Fruit fly (Drosophila melanogaster) whole organism, embryonic: ENCODE measurements around the gene dysf.

Experiments
- Ada2b ChIP-seq: fragments of 200-800 bp; sonication (Bioruptor generic); IDR thresholded peaks from 2 replicates; pipeline ENCODE4 v1.3.6; 2022; ENCODE audit warnings: missing biosample characterization, missing genetic modification characterization
- B-H1 ChIP-seq: fragments of 200-800 bp; sonication (Bioruptor generic); IDR thresholded peaks from 3 replicates; pipeline ENCODE4 v1.3.6; 2022; ENCODE audit warnings: missing biosample characterization, missing genetic modification characterization
- CG10431 ChIP-seq: fragments of 200-800 bp; sonication (Bioruptor generic); optimal IDR thresholded peaks from 3 replicates; lab custom pipeline; 2018; ENCODE audit warnings: missing biosample characterization, mild to moderate bottlenecking, missing genetic modification characterization
- CG11456 ChIP-seq: fragments of 200-800 bp; sonication (Bioruptor generic); IDR thresholded peaks from 3 replicates; pipeline ENCODE4 v1.3.6; 2022; ENCODE audit warnings: missing biosample characterization, missing genetic modification characterization
- CG12071 ChIP-seq: fragments of 200-800 bp; sonication (Bioruptor generic); optimal IDR thresholded peaks from 3 replicates; lab custom pipeline; 2018; ENCODE audit warnings: missing biosample characterization, mild to moderate bottlenecking, missing genetic modification characterization
- CG12942 ChIP-seq: fragments of 200-800 bp; sonication (Bioruptor generic); optimal IDR thresholded peaks from 3 replicates; lab custom pipeline; 2016; ENCODE audit warnings: missing biosample characterization, missing genetic modification characterization
- CG13123 ChIP-seq: fragments of 200-800 bp; sonication (Bioruptor generic); optimal IDR thresholded peaks from 2 replicates; lab custom pipeline; 2016; ENCODE audit warnings: missing biosample characterization, missing genetic modification characterization
- CG15011 ChIP-seq: fragments of 200-800 bp; sonication (Bioruptor generic); optimal IDR thresholded peaks from 3 replicates; lab custom pipeline; 2018; ENCODE audit warnings: missing biosample characterization, mild to moderate bottlenecking, missing genetic modification characterization
- CG15269 ChIP-seq: fragments of 200-800 bp; sonication (Bioruptor generic); optimal IDR thresholded peaks from 2 replicates; lab custom pipeline; 2018; ENCODE audit warnings: missing biosample characterization, mild to moderate bottlenecking, missing genetic modification characterization, moderate library complexity
- CG15601 ChIP-seq: fragments of 200-800 bp; sonication (Bioruptor generic); optimal IDR thresholded peaks from 3 replicates; lab custom pipeline; 2019; ENCODE audit warnings: missing biosample characterization, mild to moderate bottlenecking, missing genetic modification characterization, moderate library complexity
- CG18619 ChIP-seq: fragments of 200-800 bp; sonication (Bioruptor generic); optimal IDR thresholded peaks from 3 replicates; lab custom pipeline; 2017; ENCODE audit warnings: missing biosample characterization, mild to moderate bottlenecking, missing genetic modification characterization
- CG2199 ChIP-seq: fragments of 200-800 bp; sonication (Bioruptor generic); IDR thresholded peaks from 3 replicates; pipeline ENCODE4 v1.3.6; 2022; ENCODE audit warnings: missing biosample characterization, missing genetic modification characterization
- CG2889 ChIP-seq: fragments of 200-800 bp; sonication (Bioruptor generic); IDR thresholded peaks from 3 replicates; pipeline ENCODE4 v1.3.6; 2022; ENCODE audit warnings: missing biosample characterization, missing genetic modification characterization
- CG3407 ChIP-seq: fragments of 200-800 bp; sonication (Bioruptor generic); optimal IDR thresholded peaks from 2 replicates; lab custom pipeline; 2018; ENCODE audit warnings: missing biosample characterization, mild to moderate bottlenecking, missing genetic modification characterization
- CG34224 ChIP-seq: fragments of 200-800 bp; sonication (Bioruptor generic); IDR thresholded peaks from 3 replicates; pipeline ENCODE4 v1.3.6; 2022; ENCODE audit warnings: missing biosample characterization, missing genetic modification characterization; ENCODE audit not compliant: partially characterized antibody
- CG34376 ChIP-seq: fragments of 200-800 bp; sonication (Bioruptor generic); optimal IDR thresholded peaks from 2 replicates; lab custom pipeline; 2018; ENCODE audit warnings: missing biosample characterization, mild to moderate bottlenecking, missing genetic modification characterization
- CG43689 ChIP-seq: fragments of 200-800 bp; sonication (Bioruptor generic); IDR thresholded peaks from 2 replicates; pipeline ENCODE4 v1.3.6; 2022; ENCODE audit warnings: missing biosample characterization, missing genetic modification characterization
- CG4820 ChIP-seq: fragments of 200-800 bp; sonication (Bioruptor generic); optimal IDR thresholded peaks from 3 replicates; lab custom pipeline; 2016; ENCODE audit warnings: missing biosample characterization, missing genetic modification characterization
- CG6254 ChIP-seq: fragments of 200-800 bp; sonication (Bioruptor generic); optimal IDR thresholded peaks from 3 replicates; lab custom pipeline; 2017; ENCODE audit warnings: mild to moderate bottlenecking, missing biosample characterization, missing genetic modification reagents, missing genetic modification characterization
- CG6654 ChIP-seq: fragments of 200-800 bp; sonication (Bioruptor generic); optimal IDR thresholded peaks from 2 replicates; lab custom pipeline; 2017; ENCODE audit warnings: missing biosample characterization, mild to moderate bottlenecking, missing genetic modification characterization
- CG7963 ChIP-seq: fragments of 200-800 bp; sonication (Bioruptor generic); IDR thresholded peaks from 3 replicates; pipeline ENCODE4 v1.3.6; 2022; ENCODE audit warnings: missing biosample characterization, missing genetic modification characterization; ENCODE audit not compliant: partially characterized antibody
- CG8089 ChIP-seq: fragments of 200-800 bp; sonication (Bioruptor generic); optimal IDR thresholded peaks from 3 replicates; lab custom pipeline; 2016; ENCODE audit warnings: missing biosample characterization, missing genetic modification characterization
- CG8765 ChIP-seq: fragments of 200-800 bp; sonication (Bioruptor generic); IDR thresholded peaks from 2 replicates; pipeline ENCODE4 v1.3.6; 2022; ENCODE audit warnings: missing biosample characterization, missing genetic modification characterization
- CG8924 ChIP-seq: fragments of 200-800 bp; optimal IDR thresholded peaks from 3 replicates; lab custom pipeline; 2019; ENCODE audit warnings: missing biosample characterization, mild to moderate bottlenecking, missing genetic modification characterization, moderate library complexity
- CG8944 ChIP-seq: fragments of 200-800 bp; sonication (Bioruptor generic); optimal IDR thresholded peaks from 3 replicates; lab custom pipeline; 2016; ENCODE audit warnings: missing biosample characterization, missing genetic modification characterization
- CG9215 ChIP-seq: fragments of 200-800 bp; sonication (Bioruptor generic); IDR thresholded peaks from 2 replicates; pipeline ENCODE4 v1.3.6; 2022; ENCODE audit warnings: missing biosample characterization, missing genetic modification characterization
- CG9609 ChIP-seq: fragments of 200-800 bp; sonication (Bioruptor generic); optimal IDR thresholded peaks from 3 replicates; lab custom pipeline; 2016; ENCODE audit warnings: missing biosample characterization, missing genetic modification characterization
- Hmx ChIP-seq: fragments of 200-800 bp; sonication (Bioruptor generic); optimal IDR thresholded peaks from 2 replicates; lab custom pipeline; 2016; ENCODE audit warnings: missing biosample characterization, missing genetic modification characterization
- MBD-R2 ChIP-seq: fragments of 200-800 bp; sonication (Bioruptor generic); IDR thresholded peaks from 2 replicates; pipeline ENCODE4 v1.3.6; 2022; ENCODE audit warnings: missing biosample characterization, missing genetic modification characterization
- Max ChIP-seq: fragments of 200-800 bp; sonication (Bioruptor generic); optimal IDR thresholded peaks from 2 replicates; lab custom pipeline; 2016; ENCODE audit warnings: missing biosample characterization, mild to moderate bottlenecking, missing genetic modification characterization
- Rfx ChIP-seq: fragments of 200-800 bp; sonication (Bioruptor generic); IDR thresholded peaks from 2 replicates; pipeline ENCODE4 v1.3.6; 2022; ENCODE audit warnings: missing biosample characterization, missing genetic modification characterization
- Sry-δ ChIP-seq: fragments of 200-800 bp; sonication (Bioruptor generic); optimal IDR thresholded peaks from 2 replicates; lab custom pipeline; 2016; ENCODE audit warnings: missing biosample characterization, missing genetic modification characterization
- Tbp ChIP-seq: fragments of >200 bp; optimal IDR thresholded peaks from 2 replicates; lab custom pipeline; 2018; ENCODE audit warnings: missing biosample characterization, missing genetic modification characterization
- az2 ChIP-seq: fragments of 200-800 bp; sonication (Bioruptor generic); optimal IDR thresholded peaks from 3 replicates; lab custom pipeline; 2016; ENCODE audit warnings: missing biosample characterization, missing genetic modification characterization
- bigmax ChIP-seq: fragments of 200-800 bp; sonication (Bioruptor generic); optimal IDR thresholded peaks from 2 replicates; lab custom pipeline; 2018; ENCODE audit warnings: missing biosample characterization, mild to moderate bottlenecking, missing genetic modification characterization
- chm ChIP-seq: fragments of 200-800 bp; sonication (Bioruptor generic); IDR thresholded peaks from 2 replicates; pipeline ENCODE4 v1.3.6; 2022; ENCODE audit warnings: missing biosample characterization, missing genetic modification characterization
- crc ChIP-seq: fragments of 200-800 bp; sonication (Bioruptor generic); optimal IDR thresholded peaks from 2 replicates; lab custom pipeline; 2016; ENCODE audit warnings: missing biosample characterization, missing genetic modification characterization
- grn ChIP-seq: fragments of 200-800 bp; sonication (Bioruptor generic); optimal IDR thresholded peaks from 3 replicates; lab custom pipeline; 2017; ENCODE audit warnings: missing biosample characterization, missing genetic modification characterization
- gt ChIP-seq: fragments of 200-800 bp; sonication (Bioruptor generic); IDR thresholded peaks from 2 replicates; pipeline ENCODE4 v1.3.6; 2022; ENCODE audit warnings: missing biosample characterization, missing genetic modification characterization
- hkb ChIP-seq, 2 experiments: fragments of 200-800 bp in 1 of 2; fragments of >200 bp in 1 of 2; sonication (Bioruptor generic) in 1 of 2; IDR thresholded peaks in 1 of 2; optimal IDR thresholded peaks in 1 of 2; 2 replicates each; pipeline versions ENCODE4 v1.3.6 to Lab custom; 2017 to 2022; ENCODE audit warnings: missing biosample characterization in 1 of 2, missing genetic modification characterization in 1 of 2
- insv ChIP-seq, 2 experiments: fragments of 200-800 bp; sonication (Bioruptor generic); optimal IDR thresholded peaks; 3 replicates each; lab custom pipeline; 2016 to 2018; ENCODE audit warnings: missing biosample characterization in 2 of 2, missing genetic modification characterization in 2 of 2
- kay ChIP-seq: fragments of 200-800 bp; sonication (Bioruptor generic); optimal IDR thresholded peaks from 2 replicates; lab custom pipeline; 2016; ENCODE audit warnings: missing biosample characterization, missing genetic modification characterization
- ken ChIP-seq: fragments of 200-800 bp; sonication (Bioruptor generic); IDR thresholded peaks from 3 replicates; pipeline ENCODE4 v1.3.6; 2022; ENCODE audit warnings: missing biosample characterization, missing genetic modification characterization
- klu ChIP-seq: fragments of 200-800 bp; sonication (Bioruptor generic); IDR thresholded peaks from 2 replicates; pipeline ENCODE4 v1.3.6; 2022; ENCODE audit warnings: missing biosample characterization, missing genetic modification characterization
- lilli ChIP-seq: fragments of 200-800 bp; sonication (Bioruptor generic); optimal IDR thresholded peaks from 3 replicates; lab custom pipeline; 2016; ENCODE audit warnings: missing biosample characterization, missing genetic modification characterization
- oc ChIP-seq: fragments of 200-800 bp; sonication (Bioruptor generic); optimal IDR thresholded peaks from 2 replicates; lab custom pipeline; 2018; ENCODE audit warnings: missing biosample characterization, mild to moderate bottlenecking, missing genetic modification characterization, moderate library complexity
- run ChIP-seq: fragments of 200-800 bp; sonication (Bioruptor generic); optimal IDR thresholded peaks from 3 replicates; lab custom pipeline; 2018; ENCODE audit warnings: missing biosample characterization, mild to moderate bottlenecking, missing genetic modification characterization
- sc ChIP-seq, 3 experiments: fragments of >200 bp in 2 of 3; fragments of 200-800 bp in 1 of 3; sonication (Bioruptor generic) in 1 of 3; optimal IDR thresholded peaks; 2 replicates in 2 of 3; 3 replicates in 1 of 3; lab custom pipeline; 2017; ENCODE audit warnings: mild to moderate bottlenecking in 1 of 3, missing biosample characterization in 1 of 3, missing genetic modification characterization in 1 of 3, missing genetic modification reagents in 1 of 3
- sens ChIP-seq: fragments of 200-800 bp; sonication (Bioruptor generic); peaks from one replicate; lab custom pipeline; 2016; ENCODE audit warnings: missing biosample characterization, missing genetic modification characterization
- stc ChIP-seq: fragments of 200-800 bp; sonication (Bioruptor generic); IDR thresholded peaks from 2 replicates; pipeline ENCODE4 v1.3.6; 2022; ENCODE audit warnings: missing biosample characterization, missing genetic modification characterization
- trh ChIP-seq: fragments of 200-800 bp; sonication (Bioruptor generic); optimal IDR thresholded peaks from 2 replicates; lab custom pipeline; 2016; ENCODE audit warnings: missing biosample characterization, missing genetic modification characterization

The dysf gene

dm6 chr3R:26105924-26106494 lies 7.5 kb upstream of the dysf start (continued):
- no peak for TF ChIP-seq gt (GFP tag; lab: Robert Waterston, UW)
- TF ChIP-seq Ada2b (GFP tag; lab: Robert Waterston, UW): peak; percentile 79
- peak; percentile 52 for TF ChIP-seq CG15269 (tag; lab: Kevin White, UChicago)
- TF ChIP-seq CG8944: no peak
- no peak for TF ChIP-seq CG13123
- TF ChIP-seq CG8924 (tag; lab: Kevin White, UChicago): peak; percentile 31
- no peak for TF ChIP-seq bigmax
- TF ChIP-seq kay (GFP tag; lab: Kevin White, UChicago): no peak
- TF ChIP-seq CG12942 (GFP tag; lab: Kevin White, UChicago): no peak
- TF ChIP-seq CG9609 (GFP tag; lab: Kevin White, UChicago): no peak
- TF ChIP-seq Rfx: peak; percentile 92
- peak; percentile 30 for TF ChIP-seq sens (GFP tag; lab: Kevin White, UChicago)
- no peak for TF ChIP-seq CG4820 (GFP tag; lab: Kevin White, UChicago)
- TF ChIP-seq CG10431: no peak
- peak; percentile 70 for TF ChIP-seq B-H1
- TF ChIP-seq lilli (GFP tag; lab: Kevin White, UChicago): peak; percentile 32
- TF ChIP-seq insv (GFP tag; optimal IDR thresholded peaks at IDR 0.05; lab: Kevin White, UChicago): no peak
- TF ChIP-seq crc: no peak
- TF ChIP-seq CG18619 (GFP tag; lab: Kevin White, UChicago): peak; percentile 23
- no peak for TF ChIP-seq grn (GFP tag; lab: Kevin White, UChicago)
- no peak for TF ChIP-seq run (tag; lab: Kevin White, UChicago)
- TF ChIP-seq CG34376 (GFP tag; lab: Kevin White, UChicago): no peak
- no peak for TF ChIP-seq Hmx (GFP tag; lab: Kevin White, UChicago)
- TF ChIP-seq CG11456: peak; percentile 77
- TF ChIP-seq MBD-R2 (GFP tag; lab: Robert Waterston, UW): peak; percentile 77
- TF ChIP-seq chm (GFP tag; lab: Robert Waterston, UW): no peak
- TF ChIP-seq CG15011: peak; percentile 61
- TF ChIP-seq sc (optimal IDR thresholded peaks at IDR 0.05; lab: Kevin White, UChicago): no peak
- no peak for TF ChIP-seq sc (GFP tag; optimal IDR thresholded peaks at IDR 0.05; lab: Kevin White, UChicago)
- TF ChIP-seq ken (GFP tag; lab: Robert Waterston, UW): peak; percentile 65; the same call in 1 of the 3 replicates
- no peak for TF ChIP-seq Tbp
- TF ChIP-seq Max (GFP tag; lab: Kevin White, UChicago): peak; percentile 28
- no peak for TF ChIP-seq az2 (GFP tag; lab: Kevin White, UChicago)
- no peak for TF ChIP-seq CG8089 (GFP tag; lab: Kevin White, UChicago)
- TF ChIP-seq CG2199 (GFP tag; lab: Robert Waterston, UW): no peak
- TF ChIP-seq CG34224 (GFP tag; lab: Robert Waterston, UW): no peak
- TF ChIP-seq CG6654 (GFP tag; lab: Kevin White, UChicago): peak; percentile 16
- TF ChIP-seq CG3407: peak; percentile 9
- TF ChIP-seq CG6254 (GFP tag; lab: Kevin White, UChicago): peak; percentile 22
- TF ChIP-seq CG43689: 0 out of 2 replicates have a peak, but pooled peaks have one; percentile 33
- peak; percentile 64 for TF ChIP-seq klu
- no peak; the same call in 1 of the 2 replicates for TF ChIP-seq CG8765 (GFP tag; lab: Robert Waterston, UW)
- TF ChIP-seq CG7963: no peak
- TF ChIP-seq CG15601 (tag; lab: Kevin White, UChicago): no peak
- no peak for TF ChIP-seq trh
- TF ChIP-seq Sry-δ (GFP tag; lab: Kevin White, UChicago): no peak
- TF ChIP-seq oc: no peak
- peak; percentile 59 for TF ChIP-seq CG9215
- peak; percentile 74 for TF ChIP-seq stc (GFP tag; lab: Robert Waterston, UW)
- no peak for TF ChIP-seq hkb (optimal IDR thresholded peaks at IDR 0.05; lab: Kevin White, UChicago)
- peak; percentile 76 for TF ChIP-seq hkb (GFP tag; IDR thresholded peaks at IDR 0.05; lab: Robert Waterston, UW)
- no peak for TF ChIP-seq CG2889 (GFP tag; lab: Robert Waterston, UW)
- TF ChIP-seq CG12071: peak; percentile 52
